Worm (Caenorhabditis elegans) whole organism, late embryonic: ENCODE measurements around the gene cest-2.2.

Source experiments
- C38D4.7 ChIP-seq: fragments of 200-800 bp; sonication (Bioruptor generic); optimal IDR thresholded peaks from 2 replicates; lab custom pipeline; 2018; ENCODE audit warnings: mild to moderate bottlenecking, missing genetic modification characterization, moderate library complexity, missing compliant biosample characterization
- F13H6.1 ChIP-seq: sonication (generic microtip); optimal IDR thresholded peaks from 2 replicates; lab custom pipeline; 2016; ENCODE audit warnings: missing genetic modification characterization, missing compliant biosample characterization
- K09A11.1 ChIP-seq: sonication (generic microtip); optimal IDR thresholded peaks from 2 replicates; lab custom pipeline; 2017; ENCODE audit warnings: antibody characterized with exemption, mild to moderate bottlenecking, missing genetic modification characterization, missing compliant biosample characterization; ENCODE audit not compliant: insufficient read depth
- ama-1 ChIP-seq: fragments of 150-350 bp; optimal IDR thresholded peaks from 2 replicates; lab custom pipeline; 2014
- ceh-14 ChIP-seq: sonication (generic microtip); optimal IDR thresholded peaks from 2 replicates; lab custom pipeline; 2016; ENCODE audit warnings: missing genotype, missing genetic modification characterization, missing compliant biosample characterization
- ceh-18 ChIP-seq: sonication (generic microtip); optimal IDR thresholded peaks from 2 replicates; lab custom pipeline; 2016; ENCODE audit warnings: missing genetic modification characterization, missing compliant biosample characterization
- ceh-19 ChIP-seq: fragments of 200-800 bp; sonication (Bioruptor generic); optimal IDR thresholded peaks from 2 replicates; lab custom pipeline; 2018; ENCODE audit warnings: mild to moderate bottlenecking, missing genetic modification characterization, missing compliant biosample characterization
- ceh-2 ChIP-seq: sonication (generic microtip); optimal IDR thresholded peaks from 2 replicates; lab custom pipeline; 2016; ENCODE audit warnings: missing genotype, missing genetic modification characterization, missing compliant biosample characterization
- ceh-30 ChIP-seq: fragments of 150-350 bp; optimal IDR thresholded peaks from 2 replicates; lab custom pipeline; 2014; ENCODE audit warnings: missing biosample characterization, missing genetic modification characterization
- ceh-31 ChIP-seq: sonication (generic microtip); optimal IDR thresholded peaks from 2 replicates; lab custom pipeline; 2016; ENCODE audit warnings: missing genetic modification characterization, missing compliant biosample characterization
- ceh-45 ChIP-seq: fragments of 200-800 bp; sonication (Bioruptor generic); IDR thresholded peaks from 2 replicates; pipeline ENCODE4 v1.3.6; 2022; ENCODE audit warnings: missing genetic modification reagents, missing genetic modification characterization, missing compliant biosample characterization
- ceh-48 ChIP-seq: sonication (generic microtip); optimal IDR thresholded peaks from 2 replicates; lab custom pipeline; 2016; ENCODE audit warnings: missing genetic modification characterization, inconsistent platforms, missing compliant biosample characterization
- che-1 ChIP-seq: sonication (generic microtip); optimal IDR thresholded peaks from 2 replicates; lab custom pipeline; 2016; ENCODE audit warnings: mild to moderate bottlenecking, missing genetic modification characterization, missing compliant biosample characterization
- elt-2 ChIP-seq: sonication (generic microtip); optimal IDR thresholded peaks from 2 replicates; lab custom pipeline; 2016; ENCODE audit warnings: missing genetic modification reagents, missing genetic modification characterization, missing compliant biosample characterization
- ets-4 ChIP-seq: sonication (generic microtip); optimal IDR thresholded peaks from 2 replicates; lab custom pipeline; 2016; ENCODE audit warnings: missing genetic modification characterization, missing compliant biosample characterization
- eyg-1 ChIP-seq: sonication (generic microtip); optimal IDR thresholded peaks from 2 replicates; lab custom pipeline; 2016; ENCODE audit warnings: missing genotype, missing genetic modification characterization, missing compliant biosample characterization
- fax-1 ChIP-seq: sonication (generic microtip); optimal IDR thresholded peaks from 2 replicates; lab custom pipeline; 2016; ENCODE audit warnings: missing genotype, missing genetic modification characterization, missing compliant biosample characterization
- fkh-10 ChIP-seq: fragments of 150-350 bp; optimal IDR thresholded peaks from 2 replicates; lab custom pipeline; 2014; ENCODE audit warnings: missing biosample characterization, missing genetic modification reagents, missing genetic modification characterization
- fkh-6 ChIP-seq: sonication (generic microtip); optimal IDR thresholded peaks from 2 replicates; lab custom pipeline; 2016; ENCODE audit warnings: missing genetic modification characterization, missing compliant biosample characterization
- gmeb-2 ChIP-seq: sonication (generic microtip); optimal IDR thresholded peaks from 2 replicates; lab custom pipeline; 2016; ENCODE audit warnings: missing genetic modification characterization, inconsistent platforms, missing compliant biosample characterization
- hlh-13 ChIP-seq: fragments of 200-800 bp; sonication (Bioruptor generic); optimal IDR thresholded peaks from 2 replicates; lab custom pipeline; 2018; ENCODE audit warnings: mild to moderate bottlenecking, missing genetic modification characterization, missing compliant biosample characterization
- hlh-30 ChIP-seq: sonication (generic microtip); optimal IDR thresholded peaks from 2 replicates; lab custom pipeline; 2017; ENCODE audit warnings: antibody characterized with exemption, missing genetic modification characterization, missing compliant biosample characterization; ENCODE audit not compliant: insufficient read depth
- hlh-6 ChIP-seq: sonication (generic microtip); optimal IDR thresholded peaks from 2 replicates; lab custom pipeline; 2016; ENCODE audit warnings: missing genotype, missing genetic modification characterization, missing compliant biosample characterization
- hlh-8 ChIP-seq: sonication (generic microtip); optimal IDR thresholded peaks from 2 replicates; lab custom pipeline; 2016; ENCODE audit warnings: missing genotype, missing genetic modification characterization, missing compliant biosample characterization
- madf-2 ChIP-seq: sonication (generic microtip); optimal IDR thresholded peaks from 2 replicates; lab custom pipeline; 2017; ENCODE audit warnings: missing genetic modification characterization, missing compliant biosample characterization
- nfya-1 ChIP-seq: sonication (generic microtip); optimal IDR thresholded peaks from 2 replicates; lab custom pipeline; 2017; ENCODE audit warnings: missing genetic modification characterization, mild to moderate bottlenecking, missing compliant biosample characterization, antibody characterized with exemption, moderate library complexity
- nhr-11 ChIP-seq: fragments of 150-350 bp; optimal IDR thresholded peaks from 2 replicates; lab custom pipeline; 2014; ENCODE audit warnings: missing biosample characterization, missing genetic modification characterization
- nhr-232 ChIP-seq: sonication (generic microtip); optimal IDR thresholded peaks from 2 replicates; lab custom pipeline; 2016; ENCODE audit warnings: missing genetic modification characterization, missing compliant biosample characterization
- odd-2 ChIP-seq: sonication (generic microtip); optimal IDR thresholded peaks from 2 replicates; lab custom pipeline; 2017; ENCODE audit warnings: antibody characterized with exemption, mild to moderate bottlenecking, missing genetic modification characterization, missing compliant biosample characterization
- pat-9 ChIP-seq: fragments of 200-800 bp; sonication (Bioruptor generic); optimal IDR thresholded peaks from 2 replicates; lab custom pipeline; 2018; ENCODE audit warnings: mild to moderate bottlenecking, missing genetic modification characterization, moderate library complexity, missing compliant biosample characterization
- pros-1 ChIP-seq: fragments of 150-350 bp; optimal IDR thresholded peaks from 2 replicates; lab custom pipeline; 2014; ENCODE audit warnings: missing biosample characterization, missing genetic modification reagents, missing genetic modification characterization
- ref-2 ChIP-seq: sonication (generic microtip); optimal IDR thresholded peaks from 2 replicates; lab custom pipeline; 2016; ENCODE audit warnings: missing genetic modification characterization, missing compliant biosample characterization
- rnt-1 ChIP-seq: sonication (generic microtip); optimal IDR thresholded peaks from 2 replicates; lab custom pipeline; 2016; ENCODE audit warnings: missing genetic modification characterization, missing compliant biosample characterization
- sdc-2 ChIP-seq: sonication (generic microtip); optimal IDR thresholded peaks from 2 replicates; lab custom pipeline; 2016; ENCODE audit warnings: missing genotype, missing genetic modification characterization, missing compliant biosample characterization
- sox-4 ChIP-seq: sonication (generic microtip); optimal IDR thresholded peaks from 2 replicates; lab custom pipeline; 2017; ENCODE audit warnings: mild to moderate bottlenecking, missing genetic modification characterization, inconsistent platforms, missing compliant biosample characterization
- syd-9 ChIP-seq: sonication (generic microtip); optimal IDR thresholded peaks from 2 replicates; lab custom pipeline; 2016; ENCODE audit warnings: mild to moderate bottlenecking, missing genetic modification characterization, moderate library complexity, missing compliant biosample characterization
- tbx-7 ChIP-seq: sonication (generic microtip); optimal IDR thresholded peaks from 2 replicates; lab custom pipeline; 2016; ENCODE audit warnings: missing genotype, missing genetic modification characterization, missing compliant biosample characterization

The cest-2.2 gene

DNA sequence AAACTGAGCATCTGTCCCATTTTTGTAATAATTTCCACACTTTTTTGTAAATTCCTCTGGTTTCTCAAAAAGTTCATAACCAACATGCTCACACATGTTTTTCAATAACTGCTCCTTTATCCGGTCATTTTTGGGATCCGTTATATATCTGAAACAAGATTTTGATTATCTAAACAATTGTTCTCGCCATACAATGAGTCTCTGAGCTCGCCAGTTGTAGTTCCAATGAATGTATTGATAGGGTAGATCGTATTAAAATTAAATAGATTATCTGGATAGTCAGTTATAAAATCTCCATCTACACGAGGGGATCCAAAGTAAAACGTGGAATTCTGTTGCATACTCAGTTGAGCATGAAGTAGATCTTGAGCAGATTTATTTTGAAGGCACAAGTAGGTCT, 1.4 kb upstream of the cest-2.2 start:
- TF ChIP-seq odd-2 (tag; lab: Kevin White, UChicago) (no peak), eyg-1 (tag; lab: Kevin White, UChicago) (no peak), tbx-7 (no peak), ceh-31 (tag; lab: Kevin White, UChicago) (no peak), hlh-8 (tag; lab: Kevin White, UChicago) (no peak), ref-2 (tag; lab: Kevin White, UChicago) (no peak), rnt-1 (no peak), C38D4.7 (no peak), pros-1 (tag; lab: Kevin White, UChicago) (no peak)

DNA sequence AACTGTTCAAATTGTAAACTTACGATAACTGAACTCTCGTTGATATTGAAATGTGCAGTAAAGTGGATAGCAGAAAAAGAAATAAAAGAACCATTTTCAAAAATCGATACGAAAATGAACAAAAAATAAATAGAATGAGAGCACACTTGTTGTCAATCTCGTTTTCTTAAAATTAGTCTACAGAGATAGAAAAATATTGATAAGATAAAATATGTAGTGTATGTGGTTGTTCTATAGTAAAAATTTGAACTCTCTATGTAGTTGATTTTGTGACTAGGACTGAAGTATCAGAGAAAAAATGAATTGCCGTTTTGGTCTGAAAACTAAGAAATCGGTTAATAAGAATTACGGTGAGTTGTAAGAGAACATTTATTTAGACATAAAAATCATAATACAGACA, 3.9 kb downstream of the cest-2.2 start, which contains the start of gene cest-2.1:
cest-2.1 (minus strand) TSS at position 198 of the 400 bp plus-strand sequence.
- TF ChIP-seq sdc-2 (tag; lab: Kevin White, UChicago) (no peak), elt-2 (tag; lab: Kevin White, UChicago) (no peak), F13H6.1 (tag; lab: Kevin White, UChicago) (no peak), che-1 (tag; lab: Kevin White, UChicago) (no peak), gmeb-2 (tag; lab: Kevin White, UChicago) (no peak), ets-4 (tag; lab: Kevin White, UChicago) (no peak), pat-9 (no peak), fkh-6 (no peak), madf-2 (tag; lab: Kevin White, UChicago) (no peak), hlh-6 (no peak), ceh-14 (tag; lab: Kevin White, UChicago) (no peak), ceh-45 (GFP tag; lab: Robert Waterston, UW) (no peak), fkh-10 (GFP tag; lab: Kevin White, UChicago) (no peak), fax-1 (no peak), nfya-1 (no peak), sox-4 (no peak)

DNA sequence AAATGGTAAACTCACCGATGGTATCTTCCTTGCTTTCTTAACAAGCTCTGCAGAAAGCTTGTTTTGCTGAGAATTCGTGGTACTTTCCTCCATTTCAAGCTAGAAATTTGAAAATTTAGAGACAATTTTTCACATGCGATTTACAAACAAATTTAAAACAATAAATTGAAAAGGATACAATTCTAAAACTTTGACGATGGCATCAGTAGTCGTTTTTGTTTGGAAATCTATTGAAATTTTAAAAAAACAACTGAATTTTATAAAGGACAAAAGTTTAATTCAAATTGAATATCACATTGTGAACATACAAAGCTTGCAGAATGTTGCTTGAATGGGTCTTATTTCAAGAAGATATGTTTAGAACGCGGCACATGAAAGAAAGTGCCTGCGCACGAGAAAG, 7.5 kb downstream of the cest-2.2 start, which contains the start of gene ocam-1:
ocam-1 (minus strand) TSS at position 101 of the 400 bp plus-strand sequence.
- TF ChIP-seq madf-2 (tag; lab: Kevin White, UChicago), result no peak
- TF ChIP-seq ceh-45 (GFP tag; lab: Robert Waterston, UW), result no peak
- no peak for TF ChIP-seq hlh-13
- no peak for TF ChIP-seq ceh-19
- no peak for TF ChIP-seq ceh-48 (tag; lab: Kevin White, UChicago)
- no peak for TF ChIP-seq pros-1 (tag; lab: Kevin White, UChicago)
- no peak for TF ChIP-seq gmeb-2 (tag; lab: Kevin White, UChicago)
- TF ChIP-seq, all 69 proteins: peak for 0

DNA sequence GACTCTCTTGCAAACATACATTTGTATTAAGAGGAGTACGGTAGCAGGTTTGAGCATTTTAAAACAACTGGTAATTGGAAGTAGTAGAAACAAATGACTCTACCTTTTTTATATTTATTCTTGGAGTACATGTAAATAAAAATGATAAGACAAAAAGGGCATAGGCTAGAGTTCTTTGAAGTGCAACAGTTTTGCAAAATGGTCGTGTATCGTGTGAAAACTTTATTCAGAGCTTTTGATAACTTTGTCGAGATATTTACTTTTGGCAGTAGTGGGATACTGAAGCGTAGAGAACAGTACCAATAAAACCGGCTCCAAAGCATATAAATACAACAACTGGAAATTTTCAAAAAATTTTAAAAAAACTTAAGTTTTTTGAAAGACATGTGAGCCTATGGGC, 8.5 kb downstream of the cest-2.2 start, which contains the start of gene cest-1.1:
cest-1.1 (minus strand) TSS at position 101 of the 400 bp plus-strand sequence.
- TF ChIP-seq hlh-30 (tag; lab: Kevin White, UChicago) (no peak), ceh-30 (tag; lab: Kevin White, UChicago) (no peak), syd-9 (tag; lab: Kevin White, UChicago) (no peak), ets-4 (tag; lab: Kevin White, UChicago) (no peak), ceh-2 (tag; lab: Kevin White, UChicago) (no peak), fax-1 (no peak), tbx-7 (no peak), madf-2 (tag; lab: Kevin White, UChicago) (no peak), nhr-11 (tag; lab: Kevin White, UChicago) (no peak), fkh-10 (GFP tag; lab: Kevin White, UChicago) (no peak), K09A11.1 (tag; lab: Kevin White, UChicago) (no peak), ceh-18 (tag; lab: Kevin White, UChicago) (no peak), F13H6.1 (tag; lab: Kevin White, UChicago) (no peak), nhr-232 (tag; lab: Kevin White, UChicago) (no peak), ama-1 (no peak)
